Fruit fly (Drosophila melanogaster) whole organism, embryonic: ENCODE measurements around the gene topi.
A peak's percentile ranks its signal among the peaks of the same experiment; 100 is the strongest.

Experiments
- ATbp ChIP-seq: fragments of 200-800 bp; sonication (Bioruptor generic); optimal IDR thresholded peaks from 2 replicates; lab custom pipeline; 2017; ENCODE audit warnings: missing biosample characterization, mild to moderate bottlenecking, missing genetic modification characterization, missing genetic modification reagents
- Abd-B ChIP-seq: fragments of 200-800 bp; sonication (Bioruptor generic); optimal IDR thresholded peaks from 2 replicates; lab custom pipeline; 2018; ENCODE audit warnings: missing biosample characterization, mild to moderate bottlenecking, missing genetic modification characterization, moderate library complexity
- Atf-2 ChIP-seq: fragments of 200-800 bp; sonication (Bioruptor generic); optimal IDR thresholded peaks from 2 replicates; lab custom pipeline; 2016; ENCODE audit warnings: missing biosample characterization, missing genetic modification characterization
- CG12769 ChIP-seq: fragments of 200-800 bp; sonication (Bioruptor generic); optimal IDR thresholded peaks from 2 replicates; lab custom pipeline; 2019; ENCODE audit warnings: missing biosample characterization, mild to moderate bottlenecking, missing genetic modification characterization, moderate library complexity
- CG12942 ChIP-seq: fragments of 200-800 bp; sonication (Bioruptor generic); optimal IDR thresholded peaks from 3 replicates; lab custom pipeline; 2016; ENCODE audit warnings: missing biosample characterization, missing genetic modification characterization
- CG1603 ChIP-seq: fragments of 200-800 bp; sonication (Bioruptor generic); optimal IDR thresholded peaks from 2 replicates; lab custom pipeline; 2019; ENCODE audit warnings: missing biosample characterization, mild to moderate bottlenecking, missing genetic modification characterization, moderate library complexity
- CG18011 ChIP-seq: fragments of 200-800 bp; sonication (Bioruptor generic); optimal IDR thresholded peaks from 2 replicates; lab custom pipeline; 2017; ENCODE audit warnings: missing biosample characterization, missing genetic modification characterization, mild to moderate bottlenecking, moderate library complexity, missing genotype
- CG18262 ChIP-seq: fragments of 200-800 bp; optimal IDR thresholded peaks from 3 replicates; lab custom pipeline; 2019; ENCODE audit warnings: missing biosample characterization, mild to moderate bottlenecking, missing genetic modification characterization, moderate library complexity
- CG2116 ChIP-seq: fragments of 200-800 bp; sonication (Bioruptor generic); optimal IDR thresholded peaks from 3 replicates; lab custom pipeline; 2018; ENCODE audit warnings: missing biosample characterization, mild to moderate bottlenecking, missing genetic modification characterization
- CG30431 ChIP-seq: fragments of 200-800 bp; sonication (Bioruptor generic); optimal IDR thresholded peaks from 2 replicates; lab custom pipeline; 2017; ENCODE audit warnings: missing biosample characterization, missing genetic modification characterization
- CG34224 ChIP-seq: fragments of 200-800 bp; sonication (Bioruptor generic); IDR thresholded peaks from 3 replicates; pipeline ENCODE4 v1.3.6; 2022; ENCODE audit warnings: missing biosample characterization, missing genetic modification characterization; ENCODE audit not compliant: partially characterized antibody
- CG4282 ChIP-seq: fragments of 200-800 bp; sonication (Bioruptor generic); optimal IDR thresholded peaks from 2 replicates; lab custom pipeline; 2016; ENCODE audit warnings: missing biosample characterization, missing genetic modification characterization
- CG4404 ChIP-seq: fragments of 200-800 bp; sonication (Bioruptor generic); IDR thresholded peaks from 2 replicates; pipeline ENCODE4 v1.3.6; 2022; ENCODE audit warnings: missing biosample characterization, missing genetic modification characterization
- CG7928 ChIP-seq: fragments of 200-800 bp; sonication (Bioruptor generic); optimal IDR thresholded peaks from 2 replicates; lab custom pipeline; 2017; ENCODE audit warnings: missing biosample characterization, mild to moderate bottlenecking, missing genetic modification characterization
- CG7987 ChIP-seq: fragments of 200-800 bp; sonication (Bioruptor generic); optimal IDR thresholded peaks from 2 replicates; lab custom pipeline; 2018; ENCODE audit warnings: missing biosample characterization, mild to moderate bottlenecking, missing genetic modification characterization, moderate library complexity
- D19B ChIP-seq: fragments of 200-800 bp; sonication (Bioruptor generic); optimal IDR thresholded peaks from 2 replicates; lab custom pipeline; 2017; ENCODE audit warnings: missing biosample characterization, mild to moderate bottlenecking, missing genetic modification characterization
- Dfd ChIP-seq, 2 experiments: fragments of >200 bp; optimal IDR thresholded peaks; 2 replicates each; lab custom pipeline; 2017; ENCODE audit warnings: missing biosample characterization in 2 of 2, missing genetic modification characterization in 2 of 2
- E2f2 ChIP-seq: fragments of 200-800 bp; sonication (Bioruptor generic); IDR thresholded peaks from 2 replicates; pipeline ENCODE4 v1.3.6; 2022; ENCODE audit warnings: missing biosample characterization, missing genetic modification characterization
- Ets97D ChIP-seq: fragments of 200-800 bp; sonication (Bioruptor generic); optimal IDR thresholded peaks from 3 replicates; lab custom pipeline; 2016; ENCODE audit warnings: missing biosample characterization, missing genetic modification characterization
- Fer1 ChIP-seq: fragments of 200-800 bp; sonication (Bioruptor generic); optimal IDR thresholded peaks from 2 replicates; lab custom pipeline; 2017; ENCODE audit warnings: missing biosample characterization, mild to moderate bottlenecking, missing genetic modification characterization
- Fer3 ChIP-seq: fragments of 200-800 bp; sonication (Bioruptor generic); optimal IDR thresholded peaks from 2 replicates; lab custom pipeline; 2018; ENCODE audit warnings: missing biosample characterization, mild to moderate bottlenecking, missing genetic modification characterization, moderate library complexity
- Hand ChIP-seq: fragments of 200-800 bp; sonication (Bioruptor generic); optimal IDR thresholded peaks from 2 replicates; lab custom pipeline; 2017; ENCODE audit warnings: mild to moderate bottlenecking, missing biosample characterization, missing genetic modification reagents, missing genetic modification characterization
- Hr39 ChIP-seq: fragments of >200 bp; optimal IDR thresholded peaks from 2 replicates; lab custom pipeline; 2017
- MBD-R2 ChIP-seq: fragments of 200-800 bp; sonication (Bioruptor generic); IDR thresholded peaks from 2 replicates; pipeline ENCODE4 v1.3.6; 2022; ENCODE audit warnings: missing biosample characterization, missing genetic modification characterization
- Med ChIP-seq: fragments of 200-800 bp; sonication (Bioruptor generic); peaks from one replicate; lab custom pipeline; 2016; ENCODE audit warnings: missing biosample characterization, missing genetic modification characterization, mild to moderate bottlenecking, inconsistent platforms, moderate library complexity
- PHDP ChIP-seq: fragments of 200-800 bp; sonication (Bioruptor generic); optimal IDR thresholded peaks from 3 replicates; lab custom pipeline; 2018; ENCODE audit warnings: missing biosample characterization, mild to moderate bottlenecking, missing genetic modification characterization, moderate library complexity
- Ptx1 ChIP-seq: fragments of 200-800 bp; sonication (Bioruptor generic); IDR thresholded peaks from 2 replicates; pipeline ENCODE4 v1.3.6; 2022; ENCODE audit warnings: missing biosample characterization, missing genetic modification characterization
- Sox100B ChIP-seq: fragments of 200-800 bp; sonication (Bioruptor generic); optimal IDR thresholded peaks from 3 replicates; lab custom pipeline; 2018; ENCODE audit warnings: missing biosample characterization, mild to moderate bottlenecking, missing genetic modification characterization
- Sry-δ ChIP-seq: fragments of 200-800 bp; sonication (Bioruptor generic); optimal IDR thresholded peaks from 2 replicates; lab custom pipeline; 2016; ENCODE audit warnings: missing biosample characterization, missing genetic modification characterization
- ase ChIP-seq: fragments of 200-800 bp; sonication (Bioruptor generic); IDR thresholded peaks from 3 replicates; pipeline ENCODE4 v1.3.6; 2022; ENCODE audit warnings: missing biosample characterization, missing genetic modification characterization
- chif ChIP-seq, 2 experiments: fragments of 200-800 bp; sonication (Bioruptor generic); optimal IDR thresholded peaks; 3 replicates each; lab custom pipeline; 2016; ENCODE audit warnings: missing biosample characterization in 2 of 2, missing genetic modification characterization in 2 of 2
- crol ChIP-seq: fragments of 200-800 bp; sonication (Bioruptor generic); IDR thresholded peaks from 2 replicates; pipeline ENCODE4 v1.3.6; 2022; ENCODE audit warnings: missing biosample characterization, missing genetic modification characterization
- dimm ChIP-seq: fragments of 200-800 bp; sonication (Bioruptor generic); IDR thresholded peaks from 2 replicates; pipeline ENCODE4 v1.3.6; 2022; ENCODE audit warnings: missing biosample characterization, missing genetic modification characterization
- ham ChIP-seq: fragments of 200-800 bp; sonication (Bioruptor generic); IDR thresholded peaks from 2 replicates; pipeline ENCODE4 v1.3.6; 2022; ENCODE audit warnings: missing biosample characterization, missing genetic modification characterization
- jumu ChIP-seq: fragments of 200-800 bp; sonication (Bioruptor generic); optimal IDR thresholded peaks from 3 replicates; lab custom pipeline; 2016; ENCODE audit warnings: missing biosample characterization, missing genetic modification characterization
- mld ChIP-seq: fragments of 200-800 bp; sonication (Bioruptor generic); IDR thresholded peaks from 3 replicates; pipeline ENCODE4 v1.3.6; 2022; ENCODE audit warnings: missing biosample characterization, missing genetic modification characterization; ENCODE audit not compliant: partially characterized antibody
- oc ChIP-seq: fragments of 200-800 bp; sonication (Bioruptor generic); optimal IDR thresholded peaks from 2 replicates; lab custom pipeline; 2018; ENCODE audit warnings: missing biosample characterization, mild to moderate bottlenecking, missing genetic modification characterization, moderate library complexity
- pros ChIP-seq: fragments of 200-800 bp; sonication (Bioruptor generic); optimal IDR thresholded peaks from 3 replicates; lab custom pipeline; 2019; ENCODE audit warnings: missing biosample characterization, mild to moderate bottlenecking, missing genetic modification characterization, moderate library complexity
- pum ChIP-seq: fragments of 200-800 bp; sonication (Bioruptor generic); optimal IDR thresholded peaks from 2 replicates; lab custom pipeline; 2016; ENCODE audit warnings: missing biosample characterization, missing genetic modification characterization
- ro ChIP-seq: fragments of 200-800 bp; sonication (Bioruptor generic); IDR thresholded peaks from 2 replicates; pipeline ENCODE4 v1.3.6; 2022; ENCODE audit warnings: missing biosample characterization, missing genetic modification characterization
- row ChIP-seq: fragments of 200-800 bp; sonication (Bioruptor generic); IDR thresholded peaks from 3 replicates; pipeline ENCODE4 v1.3.6; 2022; ENCODE audit warnings: missing biosample characterization, missing genetic modification characterization
- scrt ChIP-seq: fragments of 200-800 bp; sonication (Bioruptor generic); optimal IDR thresholded peaks from 2 replicates; lab custom pipeline; 2018; ENCODE audit warnings: missing biosample characterization, mild to moderate bottlenecking, missing genetic modification characterization, moderate library complexity
- shn ChIP-seq: fragments of 200-800 bp; sonication (Bioruptor generic); optimal IDR thresholded peaks from 3 replicates; lab custom pipeline; 2016; ENCODE audit warnings: missing biosample characterization, missing genetic modification characterization
- sisA ChIP-seq: fragments of 200-800 bp; sonication (Bioruptor generic); IDR thresholded peaks from 2 replicates; pipeline ENCODE4 v1.3.6; 2022; ENCODE audit warnings: missing biosample characterization, missing genetic modification characterization
- sug ChIP-seq: fragments of 200-800 bp; optimal IDR thresholded peaks from 2 replicates; lab custom pipeline; 2019; ENCODE audit warnings: missing biosample characterization, mild to moderate bottlenecking, missing genetic modification characterization, moderate library complexity
- tna ChIP-seq: fragments of 200-800 bp; sonication (Bioruptor generic); IDR thresholded peaks from 2 replicates; pipeline ENCODE4 v1.3.6; 2022; ENCODE audit warnings: missing biosample characterization, missing genetic modification characterization; ENCODE audit not compliant: partially characterized antibody
- trh ChIP-seq: fragments of 200-800 bp; sonication (Bioruptor generic); optimal IDR thresholded peaks from 2 replicates; lab custom pipeline; 2016; ENCODE audit warnings: missing biosample characterization, missing genetic modification characterization
- tup ChIP-seq: fragments of 200-800 bp; sonication (Bioruptor generic); optimal IDR thresholded peaks from 2 replicates; lab custom pipeline; 2016; ENCODE audit warnings: missing biosample characterization, mild to moderate bottlenecking, missing genetic modification characterization, moderate library complexity
- vfl ChIP-seq: fragments of 200-800 bp; sonication (Bioruptor generic); optimal IDR thresholded peaks from 2 replicates; lab custom pipeline; 2016; ENCODE audit warnings: missing biosample characterization, missing genetic modification characterization
- wor ChIP-seq: fragments of 200-800 bp; sonication (Bioruptor generic); IDR thresholded peaks from 2 replicates; pipeline ENCODE4 v1.3.6; 2022; ENCODE audit warnings: missing biosample characterization, missing genetic modification characterization

Gene topi

DNA sequence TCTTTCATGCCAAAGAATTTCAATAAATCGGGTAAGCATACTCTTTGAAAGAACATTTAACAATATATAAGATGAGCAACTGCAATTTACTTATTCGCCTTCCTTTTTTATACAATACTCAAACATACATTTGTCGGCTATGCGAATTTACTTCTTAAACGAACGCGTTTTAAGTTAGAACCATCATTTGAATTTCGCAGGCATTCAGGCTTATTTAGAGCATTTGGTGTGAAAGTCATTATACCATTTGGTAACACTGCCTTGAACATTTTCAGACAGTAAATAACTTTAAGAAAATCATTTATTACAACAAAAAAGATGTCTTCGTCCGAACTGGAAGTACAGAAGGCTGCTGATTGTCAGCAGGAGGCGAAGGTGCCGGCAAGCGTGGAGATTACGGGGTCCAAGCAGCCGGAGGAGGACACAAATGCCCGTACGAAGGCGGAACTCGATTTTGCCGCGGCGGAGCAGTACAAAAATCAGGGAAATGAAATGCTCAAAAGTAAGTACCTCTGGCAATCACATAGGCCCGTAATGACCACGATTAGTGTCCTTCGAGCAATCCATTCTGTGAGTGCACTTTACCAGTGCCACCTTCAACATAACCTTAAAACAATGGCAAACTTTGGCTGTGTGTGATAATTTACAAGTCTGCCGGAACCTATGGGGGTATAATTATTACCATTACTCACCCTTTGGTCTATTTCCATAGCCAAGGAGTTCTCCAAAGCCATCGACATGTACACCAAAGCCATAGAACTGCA is 26.8 kb upstream of the topi start (continued):
- no peak for TF ChIP-seq sisA
- no peak for TF ChIP-seq sug (tag; lab: Kevin White, UChicago)
- TF ChIP-seq CG1603 (tag; lab: Kevin White, UChicago), result no peak
- TF ChIP-seq pros (GFP tag; lab: Kevin White, UChicago), result no peak
- TF ChIP-seq dimm (GFP tag; lab: Robert Waterston, UW), result no peak
- TF ChIP-seq CG18262 (tag; lab: Kevin White, UChicago), result no peak
- no peak for TF ChIP-seq Dfd (GFP tag; optimal IDR thresholded peaks at IDR 0.05; lab: Kevin White, UChicago)
- no peak for TF ChIP-seq shn (GFP tag; lab: Kevin White, UChicago)
- no peak for TF ChIP-seq jumu (GFP tag; lab: Kevin White, UChicago)
- no peak for TF ChIP-seq Ptx1
- TF ChIP-seq tup, result no peak
- no peak for TF ChIP-seq chif (GFP tag; optimal IDR thresholded peaks at IDR 0.05; lab: Kevin White, UChicago)
- no peak for TF ChIP-seq vfl (GFP tag; lab: Kevin White, UChicago)
- TF ChIP-seq ase (GFP tag; lab: Robert Waterston, UW), result no peak
- TF ChIP-seq ham (GFP tag; lab: Robert Waterston, UW), result no peak
- no peak for TF ChIP-seq Abd-B
- TF ChIP-seq CG7987, result no peak
- TF ChIP-seq wor (GFP tag; lab: Robert Waterston, UW), result no peak
- TF ChIP-seq CG18011 (GFP tag; lab: Kevin White, UChicago), result no peak
- TF ChIP-seq CG2116 (GFP tag; lab: Kevin White, UChicago), result no peak
- no peak for TF ChIP-seq Fer3 (tag; lab: Kevin White, UChicago)
- TF ChIP-seq Med (GFP tag; lab: Kevin White, UChicago), result no peak
- no peak for TF ChIP-seq Hr39 (lab: Kevin White, UChicago)
- peak; percentile 80 for TF ChIP-seq E2f2

dm6 chr3R:9754487-9754886 is 20.4 kb upstream of the topi start, which contains the start of gene Tti1:
Tti1 (minus strand) TSS chr3R:9754686.
- TF ChIP-seq mld, result no peak
- no peak for TF ChIP-seq CG4404 (GFP tag; lab: Robert Waterston, UW)
- TF ChIP-seq oc (tag; lab: Kevin White, UChicago), result no peak
- TF ChIP-seq trh (GFP tag; lab: Kevin White, UChicago), result no peak
- no peak for TF ChIP-seq CG12769 (tag; lab: Kevin White, UChicago)
- no peak for TF ChIP-seq Hand (GFP tag; lab: Kevin White, UChicago)
- TF ChIP-seq ro (GFP tag; lab: Robert Waterston, UW), result no peak
- no peak for TF ChIP-seq CG7928 (GFP tag; lab: Kevin White, UChicago)
- no peak for TF ChIP-seq PHDP (tag; lab: Kevin White, UChicago)
- TF ChIP-seq ATbp (GFP tag; lab: Kevin White, UChicago), result no peak
- no peak for TF ChIP-seq ham (GFP tag; lab: Robert Waterston, UW)
- peak; percentile 34 for TF ChIP-seq scrt (GFP tag; lab: Kevin White, UChicago)
- no peak for TF ChIP-seq pum (GFP tag; lab: Kevin White, UChicago)
- no peak for TF ChIP-seq Atf-2 (GFP tag; lab: Kevin White, UChicago)
- TF ChIP-seq CG4282, result no peak
- no peak for TF ChIP-seq Ets97D
- TF ChIP-seq MBD-R2 (GFP tag; lab: Robert Waterston, UW), result peak; percentile 84
- TF ChIP-seq Sry-δ (GFP tag; lab: Kevin White, UChicago), result peak; percentile 19
- TF ChIP-seq CG30431 (GFP tag; lab: Kevin White, UChicago), result no peak
- TF ChIP-seq row (GFP tag; lab: Robert Waterston, UW), result no peak
- no peak for TF ChIP-seq Sox100B
- no peak for TF ChIP-seq CG12942 (GFP tag; lab: Kevin White, UChicago)
- TF ChIP-seq Fer1 (GFP tag; lab: Kevin White, UChicago), result no peak
- TF ChIP-seq E2f2, result peak; percentile 92
- peak; percentile 36; the same call in 1 of the 2 replicates for TF ChIP-seq tna (GFP tag; lab: Robert Waterston, UW)
- no peak for TF ChIP-seq D19B (GFP tag; lab: Kevin White, UChicago)
- peak; percentile 56; the same call in 2 of the 3 replicates for TF ChIP-seq CG34224 (GFP tag; lab: Robert Waterston, UW)
- TF ChIP-seq crol (GFP tag; lab: Robert Waterston, UW), result peak; percentile 77
